Fruit fly (Drosophila melanogaster) whole organism, embryonic: ENCODE data around the gene ftz-f1.

Experiments used
- ATbp ChIP-seq: fragments of 200-800 bp; sonication (Bioruptor generic); optimal IDR thresholded peaks from 2 replicates; lab custom pipeline; 2017; ENCODE audit warnings: missing biosample characterization, mild to moderate bottlenecking, missing genetic modification characterization, missing genetic modification reagents
- Atf3 ChIP-seq: fragments of 200-800 bp; sonication (Bioruptor generic); optimal IDR thresholded peaks from 3 replicates; lab custom pipeline; 2016; ENCODE audit warnings: missing biosample characterization, missing genetic modification characterization
- B-H2 ChIP-seq: fragments of 200-800 bp; sonication (Bioruptor generic); optimal IDR thresholded peaks from 2 replicates; lab custom pipeline; 2018; ENCODE audit warnings: missing biosample characterization, mild to moderate bottlenecking, missing genetic modification characterization
- CG10209 ChIP-seq: fragments of 200-800 bp; sonication (Bioruptor generic); optimal IDR thresholded peaks from 3 replicates; lab custom pipeline; 2017; ENCODE audit warnings: missing biosample characterization, mild to moderate bottlenecking, missing genetic modification characterization, missing genetic modification reagents
- CG10431 ChIP-seq: fragments of 200-800 bp; sonication (Bioruptor generic); optimal IDR thresholded peaks from 3 replicates; lab custom pipeline; 2018; ENCODE audit warnings: missing biosample characterization, mild to moderate bottlenecking, missing genetic modification characterization
- CG11247 ChIP-seq: fragments of 200-800 bp; sonication (Bioruptor generic); IDR thresholded peaks from 2 replicates; pipeline ENCODE4 v1.3.6; 2022; ENCODE audit warnings: missing biosample characterization, missing genetic modification characterization
- CG14014 ChIP-seq: fragments of 200-800 bp; sonication (Bioruptor generic); IDR thresholded peaks from 2 replicates; pipeline ENCODE4 v1.3.6; 2022; ENCODE audit warnings: missing biosample characterization, missing genetic modification characterization
- CG15073 ChIP-seq: fragments of 200-800 bp; sonication (Bioruptor generic); optimal IDR thresholded peaks from 2 replicates; lab custom pipeline; 2016; ENCODE audit warnings: missing biosample characterization, missing genetic modification characterization
- CG17802 ChIP-seq: fragments of 200-800 bp; sonication (Bioruptor generic); optimal IDR thresholded peaks from 2 replicates; lab custom pipeline; 2018; ENCODE audit warnings: missing biosample characterization, mild to moderate bottlenecking, missing genetic modification characterization, moderate library complexity
- CG1792 ChIP-seq: fragments of 200-800 bp; sonication (Bioruptor generic); optimal IDR thresholded peaks from 2 replicates; lab custom pipeline; 2016; ENCODE audit warnings: missing biosample characterization, missing genetic modification characterization
- CG18764 ChIP-seq: fragments of 200-800 bp; sonication (Bioruptor generic); optimal IDR thresholded peaks from 3 replicates; lab custom pipeline; 2016; ENCODE audit warnings: missing biosample characterization, missing genetic modification characterization
- CG2199 ChIP-seq: fragments of 200-800 bp; sonication (Bioruptor generic); IDR thresholded peaks from 3 replicates; pipeline ENCODE4 v1.3.6; 2022; ENCODE audit warnings: missing biosample characterization, missing genetic modification characterization
- CG2889 ChIP-seq: fragments of 200-800 bp; sonication (Bioruptor generic); IDR thresholded peaks from 3 replicates; pipeline ENCODE4 v1.3.6; 2022; ENCODE audit warnings: missing biosample characterization, missing genetic modification characterization
- CG3163 ChIP-seq: fragments of 200-800 bp; sonication (Bioruptor generic); optimal IDR thresholded peaks from 3 replicates; lab custom pipeline; 2016; ENCODE audit warnings: missing biosample characterization, missing genetic modification characterization
- CG32532 ChIP-seq: fragments of 200-800 bp; sonication (Bioruptor generic); IDR thresholded peaks from 2 replicates; pipeline ENCODE4 v1.3.6; 2022; ENCODE audit warnings: missing biosample characterization, missing genetic modification characterization
- CG3847 ChIP-seq: fragments of 200-800 bp; sonication (Bioruptor generic); IDR thresholded peaks from 2 replicates; pipeline ENCODE4 v1.3.6; 2022; ENCODE audit warnings: missing biosample characterization, missing genetic modification characterization
- CG4424 ChIP-seq: fragments of 200-800 bp; sonication (Bioruptor generic); optimal IDR thresholded peaks from 3 replicates; lab custom pipeline; 2016; ENCODE audit warnings: missing biosample characterization, missing genetic modification characterization
- CG6791 ChIP-seq: fragments of 200-800 bp; sonication (Bioruptor generic); IDR thresholded peaks from 3 replicates; pipeline ENCODE4 v1.3.6; 2022; ENCODE audit warnings: missing biosample characterization, missing genetic modification characterization; ENCODE audit not compliant: partially characterized antibody
- CG7372 ChIP-seq: fragments of 200-800 bp; sonication (Bioruptor generic); IDR thresholded peaks from 2 replicates; pipeline ENCODE4 v1.3.6; 2022; ENCODE audit warnings: missing biosample characterization, missing genetic modification characterization
- CG8924 ChIP-seq: fragments of 200-800 bp; optimal IDR thresholded peaks from 3 replicates; lab custom pipeline; 2019; ENCODE audit warnings: missing biosample characterization, mild to moderate bottlenecking, missing genetic modification characterization, moderate library complexity
- CG9797 ChIP-seq: fragments of 200-800 bp; sonication (Bioruptor generic); optimal IDR thresholded peaks from 3 replicates; lab custom pipeline; 2018; ENCODE audit warnings: missing biosample characterization, mild to moderate bottlenecking, missing genetic modification characterization
- CoRest ChIP-seq: fragments of 200-800 bp; sonication (Bioruptor generic); optimal IDR thresholded peaks from 3 replicates; lab custom pipeline; 2018; ENCODE audit warnings: missing biosample characterization, mild to moderate bottlenecking, missing genetic modification characterization, moderate library complexity
- D19B ChIP-seq: fragments of 200-800 bp; sonication (Bioruptor generic); optimal IDR thresholded peaks from 2 replicates; lab custom pipeline; 2017; ENCODE audit warnings: missing biosample characterization, mild to moderate bottlenecking, missing genetic modification characterization
- Doc2 ChIP-seq: fragments of 200-800 bp; sonication (Bioruptor generic); IDR thresholded peaks from 2 replicates; pipeline ENCODE4 v1.3.6; 2022; ENCODE audit warnings: missing biosample characterization, missing genetic modification characterization
- ERR ChIP-seq: fragments of 200-800 bp; sonication (Bioruptor generic); optimal IDR thresholded peaks from 2 replicates; lab custom pipeline; 2016; ENCODE audit warnings: missing biosample characterization, missing genetic modification characterization
- H15 ChIP-seq: fragments of 200-800 bp; sonication (Bioruptor generic); IDR thresholded peaks from 3 replicates; pipeline ENCODE4 v1.3.6; 2022; ENCODE audit warnings: missing biosample characterization, missing genetic modification characterization
- Hey ChIP-seq: fragments of 200-800 bp; sonication (Bioruptor generic); optimal IDR thresholded peaks from 3 replicates; lab custom pipeline; 2018; ENCODE audit warnings: missing biosample characterization, mild to moderate bottlenecking, missing genetic modification characterization
- Nf-YB ChIP-seq: fragments of 200-800 bp; sonication (Bioruptor generic); optimal IDR thresholded peaks from 3 replicates; lab custom pipeline; 2019; ENCODE audit warnings: missing biosample characterization, mild to moderate bottlenecking, missing genetic modification characterization, moderate library complexity
- NfI ChIP-seq: fragments of 200-800 bp; sonication (Bioruptor generic); optimal IDR thresholded peaks from 3 replicates; lab custom pipeline; 2018; ENCODE audit warnings: missing biosample characterization, mild to moderate bottlenecking, missing genetic modification characterization, moderate library complexity
- TFAM ChIP-seq: fragments of 200-800 bp; sonication (Bioruptor generic); optimal IDR thresholded peaks from 2 replicates; lab custom pipeline; 2017; ENCODE audit warnings: missing biosample characterization, missing genetic modification characterization, inconsistent platforms
- btn ChIP-seq: fragments of 200-800 bp; sonication (Bioruptor generic); optimal IDR thresholded peaks from 2 replicates; lab custom pipeline; 2016; ENCODE audit warnings: missing biosample characterization, missing genetic modification characterization
- cad ChIP-seq: fragments of >200 bp; optimal IDR thresholded peaks from 2 replicates; lab custom pipeline; 2017; ENCODE audit warnings: missing biosample characterization, missing genetic modification characterization
- cato ChIP-seq: fragments of 200-800 bp; sonication (Bioruptor generic); optimal IDR thresholded peaks from 2 replicates; lab custom pipeline; 2016; ENCODE audit warnings: missing biosample characterization, missing genetic modification characterization, borderline replicate concordance
- chm ChIP-seq: fragments of 200-800 bp; sonication (Bioruptor generic); IDR thresholded peaks from 2 replicates; pipeline ENCODE4 v1.3.6; 2022; ENCODE audit warnings: missing biosample characterization, missing genetic modification characterization
- chn ChIP-seq: fragments of 200-800 bp; sonication (Bioruptor generic); optimal IDR thresholded peaks from 2 replicates; lab custom pipeline; 2016; ENCODE audit warnings: missing biosample characterization, missing genetic modification characterization
- corto ChIP-seq: fragments of 200-800 bp; sonication (Bioruptor generic); optimal IDR thresholded peaks from 2 replicates; lab custom pipeline; 2016; ENCODE audit warnings: missing biosample characterization, mild to moderate bottlenecking, missing genetic modification characterization, moderate library complexity
- en ChIP-seq: fragments of 200-800 bp; sonication (Bioruptor generic); optimal IDR thresholded peaks from 2 replicates; lab custom pipeline; 2016; ENCODE audit warnings: missing biosample characterization, missing genetic modification characterization
- gro ChIP-seq: fragments of 200-800 bp; sonication (Bioruptor generic); optimal IDR thresholded peaks from 2 replicates; lab custom pipeline; 2016; ENCODE audit warnings: missing biosample characterization, missing genetic modification characterization
- jumu ChIP-seq: fragments of 200-800 bp; sonication (Bioruptor generic); optimal IDR thresholded peaks from 3 replicates; lab custom pipeline; 2016; ENCODE audit warnings: missing biosample characterization, missing genetic modification characterization
- ken ChIP-seq: fragments of 200-800 bp; sonication (Bioruptor generic); IDR thresholded peaks from 3 replicates; pipeline ENCODE4 v1.3.6; 2022; ENCODE audit warnings: missing biosample characterization, missing genetic modification characterization
- lbe ChIP-seq: fragments of 200-800 bp; sonication (Bioruptor generic); optimal IDR thresholded peaks from 2 replicates; lab custom pipeline; 2016; ENCODE audit warnings: missing biosample characterization, mild to moderate bottlenecking, missing genetic modification characterization
- lilli ChIP-seq: fragments of 200-800 bp; sonication (Bioruptor generic); optimal IDR thresholded peaks from 3 replicates; lab custom pipeline; 2016; ENCODE audit warnings: missing biosample characterization, missing genetic modification characterization
- mld ChIP-seq: fragments of 200-800 bp; sonication (Bioruptor generic); IDR thresholded peaks from 3 replicates; pipeline ENCODE4 v1.3.6; 2022; ENCODE audit warnings: missing biosample characterization, missing genetic modification characterization; ENCODE audit not compliant: partially characterized antibody
- nerfin-2 ChIP-seq: fragments of 200-800 bp; sonication (Bioruptor generic); IDR thresholded peaks from 2 replicates; pipeline ENCODE4 v1.3.6; 2022; ENCODE audit warnings: missing biosample characterization, missing genetic modification characterization; ENCODE audit not compliant: partially characterized antibody
- oc ChIP-seq: fragments of 200-800 bp; sonication (Bioruptor generic); optimal IDR thresholded peaks from 2 replicates; lab custom pipeline; 2018; ENCODE audit warnings: missing biosample characterization, mild to moderate bottlenecking, missing genetic modification characterization, moderate library complexity
- otp ChIP-seq: fragments of 200-800 bp; sonication (Bioruptor generic); IDR thresholded peaks from 3 replicates; pipeline ENCODE4, ENCODE4 v1.3.6; 2022; ENCODE audit warnings: missing biosample characterization, missing genetic modification characterization
- pzg ChIP-seq: fragments of 200-800 bp; sonication (Bioruptor generic); optimal IDR thresholded peaks from 3 replicates; lab custom pipeline; 2018; ENCODE audit warnings: missing biosample characterization, mild to moderate bottlenecking, missing genetic modification characterization, moderate library complexity
- repo ChIP-seq: fragments of 200-800 bp; sonication (Bioruptor generic); optimal IDR thresholded peaks from 2 replicates; lab custom pipeline; 2016; ENCODE audit warnings: missing biosample characterization, missing genetic modification characterization
- sna ChIP-seq: fragments of 200-800 bp; sonication (Bioruptor generic); IDR thresholded peaks from 2 replicates; pipeline ENCODE4 v1.3.6; 2022; ENCODE audit warnings: missing biosample characterization, missing genetic modification characterization; ENCODE audit not compliant: partially characterized antibody
- sr ChIP-seq: fragments of 200-800 bp; sonication (Bioruptor generic); IDR thresholded peaks from 3 replicates; pipeline ENCODE4 v1.3.6; 2022; ENCODE audit warnings: missing biosample characterization, missing genetic modification characterization
- zf30C ChIP-seq: fragments of 200-800 bp; sonication (Bioruptor generic); optimal IDR thresholded peaks from 3 replicates; lab custom pipeline; 2018; ENCODE audit warnings: missing biosample characterization, mild to moderate bottlenecking, missing genetic modification characterization

Gene ftz-f1

DNA sequence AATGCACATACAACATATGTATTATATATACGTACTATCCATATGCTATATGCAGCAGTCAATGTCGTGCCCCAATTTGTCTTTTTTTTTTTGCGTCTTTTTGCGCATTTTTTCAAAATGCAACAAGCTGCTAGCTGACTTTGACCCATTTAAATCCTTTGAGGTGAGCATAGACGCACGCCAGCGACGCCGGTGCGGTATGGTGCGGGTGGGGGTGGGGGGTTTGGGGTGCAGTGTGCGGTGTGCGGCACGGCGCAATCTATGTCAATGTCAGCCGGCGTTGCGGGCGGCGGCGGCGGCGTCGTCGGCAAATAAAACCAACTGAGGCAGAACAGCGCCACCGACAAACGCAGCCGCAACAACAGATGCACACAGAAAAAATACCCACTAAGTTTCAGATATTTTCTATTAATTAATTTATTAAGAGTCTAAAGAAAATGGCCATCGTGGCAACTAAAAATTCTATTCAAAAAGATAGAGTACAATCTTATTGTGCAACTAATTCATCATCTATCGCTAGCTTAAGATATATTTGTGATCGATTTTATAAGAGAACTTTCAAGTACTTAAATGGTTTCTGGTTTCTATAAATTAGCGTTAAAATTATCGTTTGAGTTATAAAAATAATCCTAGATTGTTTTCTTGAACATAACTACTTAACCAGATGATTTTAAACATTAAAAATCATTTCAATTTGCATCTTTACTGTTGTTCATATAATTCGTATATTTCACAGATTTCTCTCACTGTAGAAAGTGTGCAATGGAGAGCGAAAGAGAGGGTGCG lies 5.9 kb downstream of the ftz-f1 start (continued):
- TF ChIP-seq CG3847 (GFP tag; lab: Robert Waterston, UW) (no peak), CG2889 (GFP tag; lab: Robert Waterston, UW) (no peak), CG9797 (GFP tag; lab: Kevin White, UChicago) (no peak), D19B (GFP tag; lab: Kevin White, UChicago) (no peak), CG3163 (GFP tag; lab: Kevin White, UChicago) (no peak), corto (GFP tag; lab: Kevin White, UChicago) (no peak), CG1792 (GFP tag; lab: Kevin White, UChicago) (no peak), pzg (no peak), nerfin-2 (GFP tag; lab: Robert Waterston, UW) (no peak), CG18764 (GFP tag; lab: Kevin White, UChicago) (no peak), B-H2 (no peak), oc (tag; lab: Kevin White, UChicago) (no peak), CG7372 (no peak), CG10431 (GFP tag; lab: Kevin White, UChicago) (no peak), lilli (GFP tag; lab: Kevin White, UChicago) (no peak), ken (no peak), CG11247 (GFP tag; lab: Robert Waterston, UW) (no peak), Atf3 (GFP tag; lab: Kevin White, UChicago) (no peak), CG8924 (tag; lab: Kevin White, UChicago) (peak; percentile 36), H15 (GFP tag; lab: Robert Waterston, UW) (no peak), CG2199 (GFP tag; lab: Robert Waterston, UW) (no peak), lbe (no peak), CG10209 (GFP tag; lab: Kevin White, UChicago) (peak; percentile 15), CG14014 (0 out of 2 replicates have a peak, but pooled peaks have one; percentile 14), zf30C (GFP tag; lab: Kevin White, UChicago) (peak; percentile 38), repo (GFP tag; lab: Kevin White, UChicago) (no peak), btn (GFP tag; lab: Kevin White, UChicago) (no peak), chm (GFP tag; lab: Robert Waterston, UW) (no peak), TFAM (GFP tag; lab: Kevin White, UChicago) (no peak), CG4424 (peak; percentile 15), gro (GFP tag; lab: Kevin White, UChicago) (no peak), Doc2 (GFP tag; lab: Robert Waterston, UW) (no peak), sna (GFP tag; lab: Robert Waterston, UW) (no peak), CG32532 (no peak), sr (GFP tag; lab: Robert Waterston, UW) (no peak), chn (GFP tag; lab: Kevin White, UChicago) (no peak), ATbp (GFP tag; lab: Kevin White, UChicago) (no peak), mld (GFP tag; lab: Robert Waterston, UW) (no peak), ERR (no peak), NfI (GFP tag; lab: Kevin White, UChicago) (no peak), cato (GFP tag; lab: Kevin White, UChicago) (no peak), otp (no peak), cad (GFP tag; lab: Kevin White, UChicago) (no peak), en (GFP tag; lab: Kevin White, UChicago) (no peak), CoRest (tag; lab: Kevin White, UChicago) (peak; percentile 46), CG15073 (GFP tag; lab: Kevin White, UChicago) (no peak), Hey (no peak), jumu (GFP tag; lab: Kevin White, UChicago) (no peak), Nf-YB (GFP tag; lab: Kevin White, UChicago) (peak; percentile 7), CG6791 (GFP tag; lab: Robert Waterston, UW) (no peak), CG17802 (tag; lab: Kevin White, UChicago) (no peak)
